Worm (Caenorhabditis elegans) whole organism, early embryonic: ENCODE data around the gene obr-1.
"Not testable (repeated sequence)": the region's sequence is repeated elsewhere in the genome, so short reads cannot be mapped to it uniquely, and the experiment has no call there.

Experiments used
- B0310.2 ChIP-seq: sonication (generic microtip); optimal IDR thresholded peaks from 2 replicates; lab custom pipeline; 2016; ENCODE audit warnings: mild to moderate bottlenecking, missing genetic modification characterization, missing compliant biosample characterization
- F13C5.2 ChIP-seq: sonication (generic microtip); optimal IDR thresholded peaks from 2 replicates; lab custom pipeline; 2017; ENCODE audit warnings: mild to moderate bottlenecking, missing genetic modification characterization, inconsistent platforms, missing compliant biosample characterization
- ama-1 ChIP-seq: fragments of 150-350 bp; optimal IDR thresholded peaks from 2 replicates; lab custom pipeline; 2014
- ceh-13 ChIP-seq: fragments of 200-800 bp; sonication (Bioruptor generic); optimal IDR thresholded peaks from 2 replicates; lab custom pipeline; 2018; ENCODE audit warnings: mild to moderate bottlenecking, missing genetic modification characterization, missing compliant biosample characterization
- ceh-36 ChIP-seq: sonication (generic microtip); optimal IDR thresholded peaks from 2 replicates; lab custom pipeline; 2016; ENCODE audit warnings: missing genetic modification characterization, inconsistent platforms, missing compliant biosample characterization
- ets-7 ChIP-seq: sonication (generic microtip); optimal IDR thresholded peaks from 2 replicates; lab custom pipeline; 2016; ENCODE audit warnings: missing genotype, missing genetic modification characterization, missing compliant biosample characterization
- flt-1 ChIP-seq: fragments of 200-800 bp; sonication (Bioruptor generic); IDR thresholded peaks from 2 replicates; pipeline ENCODE4 v1.3.6; 2022; ENCODE audit warnings: missing genetic modification characterization, missing compliant biosample characterization
- hmbx-1 ChIP-seq: sonication (generic microtip); optimal IDR thresholded peaks from 2 replicates; lab custom pipeline; 2016; ENCODE audit warnings: mild to moderate bottlenecking, missing genetic modification characterization, missing compliant biosample characterization
- hmg-4 ChIP-seq: fragments of 200-800 bp; sonication (Bioruptor generic); optimal IDR thresholded peaks from 2 replicates; lab custom pipeline; 2018; ENCODE audit warnings: mild to moderate bottlenecking, missing genetic modification characterization, missing compliant biosample characterization
- pes-1 ChIP-seq: fragments of 200-800 bp; sonication (Bioruptor generic); IDR thresholded peaks from 2 replicates; pipeline ENCODE4 v1.3.6; 2022; ENCODE audit warnings: missing genetic modification reagents, missing genetic modification characterization, missing compliant biosample characterization
- sea-1 ChIP-seq: fragments of 200-800 bp; sonication (Bioruptor generic); conservative IDR thresholded peaks from 2 replicates; pipeline ENCODE4 v1.3.6; 2022; ENCODE audit warnings: missing genetic modification characterization, missing compliant biosample characterization
- tbx-11 ChIP-seq: fragments of 200-800 bp; sonication (Bioruptor generic); IDR thresholded peaks from 2 replicates; pipeline ENCODE4 v1.3.6; 2022; ENCODE audit warnings: missing genetic modification characterization, missing compliant biosample characterization
- tra-4 ChIP-seq: sonication (generic microtip); optimal IDR thresholded peaks from 2 replicates; lab custom pipeline; 2017; ENCODE audit warnings: missing genetic modification characterization, missing compliant biosample characterization

DNA sequence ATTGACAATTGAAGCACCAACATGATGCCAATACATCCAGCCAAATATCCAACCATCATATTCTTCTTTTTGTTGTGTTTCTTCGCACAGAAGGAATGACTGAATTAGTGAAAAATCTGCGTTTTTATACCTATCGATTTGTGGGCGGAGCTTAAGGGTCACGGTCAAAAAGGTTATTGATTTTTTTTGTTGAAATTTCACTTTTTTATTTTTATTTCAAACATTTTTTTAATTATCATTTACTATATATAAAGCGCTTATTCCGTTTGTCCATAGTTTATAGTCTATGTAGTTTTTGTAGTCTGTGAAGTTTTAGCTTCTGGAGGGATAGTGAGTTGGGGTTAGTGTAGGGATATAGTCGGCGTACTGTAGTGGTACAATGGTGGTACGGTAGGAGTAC lies 46.7 kb downstream of the obr-1 start, which contains the start of gene Y47D3A.13:
- not testable (repeated sequence) for TF ChIP-seq hmbx-1 (tag; lab: Kevin White, UChicago); hmg-4 (GFP tag; lab: Kevin White, UChicago); sea-1 (GFP tag; lab: Robert Waterston, UW); F13C5.2 (tag; lab: Kevin White, UChicago); ets-7 (tag; lab: Kevin White, UChicago); flt-1 (GFP tag; lab: Robert Waterston, UW); B0310.2 (tag; lab: Kevin White, UChicago); pes-1; ceh-36 (tag; lab: Kevin White, UChicago); tbx-11 (GFP tag; lab: Robert Waterston, UW); tra-4; ama-1 (lab: Kevin White, UChicago); ceh-13 (GFP tag; lab: Kevin White, UChicago)
